Worm (Caenorhabditis elegans) whole organism, L2 larva: Measurements from ENCODE around the gene Y4C6A.3.
"Not testable (repeated sequence)": the region's sequence is repeated elsewhere in the genome, so short reads cannot be mapped to it uniquely, and the experiment has no call there.

Source experiments
- F13H6.1 ChIP-seq: sonication (generic microtip); optimal IDR thresholded peaks from 2 replicates; lab custom pipeline; 2016; ENCODE audit warnings: missing genetic modification characterization, missing compliant biosample characterization
- R02D3.7 ChIP-seq: fragments of 150-350 bp; optimal IDR thresholded peaks from 2 replicates; lab custom pipeline; 2014; ENCODE audit warnings: missing biosample characterization, missing genetic modification characterization
- Y55F3AM.14 ChIP-seq: fragments of 200-800 bp; sonication (Bioruptor generic); optimal IDR thresholded peaks from 2 replicates; lab custom pipeline; 2018; ENCODE audit warnings: mild to moderate bottlenecking, missing genetic modification characterization, missing compliant biosample characterization
- alr-1 ChIP-seq: fragments of 150-350 bp; optimal IDR thresholded peaks from 2 replicates; lab custom pipeline; 2014; ENCODE audit warnings: missing biosample characterization, missing genetic modification characterization
- ceh-16 ChIP-seq: fragments of 150-350 bp; optimal IDR thresholded peaks from 2 replicates; lab custom pipeline; 2014; ENCODE audit warnings: missing biosample characterization, missing genetic modification characterization
- ceh-82 ChIP-seq: fragments of 150-350 bp; optimal IDR thresholded peaks from 2 replicates; lab custom pipeline; 2014; ENCODE audit warnings: missing biosample characterization, missing genetic modification characterization
- dmd-4 ChIP-seq: sonication (generic microtip); optimal IDR thresholded peaks from 2 replicates; lab custom pipeline; 2017; ENCODE audit warnings: missing biosample characterization, missing genetic modification characterization
- egl-27 ChIP-seq: sonication (generic microtip); optimal IDR thresholded peaks from 3 replicates; lab custom pipeline; 2017; ENCODE audit warnings: missing biosample characterization, missing genetic modification reagents, missing genetic modification characterization
- elt-1 ChIP-seq: fragments of 150-350 bp; optimal IDR thresholded peaks from 2 replicates; lab custom pipeline; 2014; ENCODE audit warnings: missing biosample characterization, missing genetic modification characterization
- elt-3 ChIP-seq: sonication (generic microtip); optimal IDR thresholded peaks from 2 replicates; lab custom pipeline; 2017; ENCODE audit warnings: missing biosample characterization, missing genetic modification characterization
- lin-13 ChIP-seq: fragments of 150-350 bp; optimal IDR thresholded peaks from 2 replicates; lab custom pipeline; 2014; ENCODE audit warnings: missing biosample characterization, missing genetic modification reagents, missing genetic modification characterization
- lin-39 ChIP-seq: fragments of 150-350 bp; optimal IDR thresholded peaks from 2 replicates; lab custom pipeline; 2014; ENCODE audit warnings: missing biosample characterization, missing genetic modification reagents, missing genetic modification characterization
- lsy-2 ChIP-seq, 2 experiments: fragments of 150-350 bp in 1 of 2; sonication (generic microtip) in 1 of 2; optimal IDR thresholded peaks; 2 replicates each; lab custom pipeline; 2014 to 2017; ENCODE audit warnings: missing biosample characterization in 2 of 2, missing genetic modification characterization in 2 of 2
- mab-5 ChIP-seq: fragments of 150-350 bp; optimal IDR thresholded peaks from 2 replicates; lab custom pipeline; 2014; ENCODE audit warnings: missing biosample characterization, missing genetic modification characterization
- mbf-1 ChIP-seq: sonication (generic microtip); optimal IDR thresholded peaks from 2 replicates; lab custom pipeline; 2017; ENCODE audit warnings: missing biosample characterization, missing genetic modification characterization
- mdl-1 ChIP-seq, 2 experiments: fragments of 150-350 bp in 1 of 2; sonication (generic microtip) in 1 of 2; optimal IDR thresholded peaks; 2 replicates each; lab custom pipeline; 2017; ENCODE audit warnings: missing biosample characterization in 2 of 2, missing genetic modification characterization in 2 of 2
- nhr-10 ChIP-seq: sonication (generic microtip); optimal IDR thresholded peaks from 2 replicates; lab custom pipeline; 2017; ENCODE audit warnings: missing biosample characterization, missing genetic modification characterization
- nhr-12 ChIP-seq: fragments of 150-350 bp; optimal IDR thresholded peaks from 2 replicates; lab custom pipeline; 2014; ENCODE audit warnings: missing biosample characterization, missing genetic modification characterization
- nhr-129 ChIP-seq: fragments of 150-350 bp; optimal IDR thresholded peaks from 2 replicates; lab custom pipeline; 2014; ENCODE audit warnings: missing biosample characterization, missing genetic modification characterization
- nhr-21 ChIP-seq: fragments of 150-350 bp; optimal IDR thresholded peaks from 2 replicates; lab custom pipeline; 2014; ENCODE audit warnings: missing biosample characterization, missing genetic modification characterization
- nhr-23 ChIP-seq: fragments of 150-350 bp; optimal IDR thresholded peaks from 2 replicates; lab custom pipeline; 2014; ENCODE audit warnings: missing biosample characterization, missing genetic modification reagents, missing genetic modification characterization
- nhr-237 ChIP-seq: fragments of 150-350 bp; optimal IDR thresholded peaks from 2 replicates; lab custom pipeline; 2014; ENCODE audit warnings: missing biosample characterization, missing genetic modification characterization
- nhr-25 ChIP-seq: fragments of 150-350 bp; sonication (generic microtip); optimal IDR thresholded peaks from 3 replicates; lab custom pipeline; 2014; ENCODE audit warnings: missing biosample characterization, missing genetic modification characterization
- nhr-77 ChIP-seq: fragments of 150-350 bp; optimal IDR thresholded peaks from 2 replicates; lab custom pipeline; 2014; ENCODE audit warnings: missing biosample characterization, missing genetic modification characterization
- peb-1 ChIP-seq: fragments of 150-350 bp; optimal IDR thresholded peaks from 2 replicates; lab custom pipeline; 2014; ENCODE audit warnings: missing biosample characterization, missing genetic modification characterization
- skn-1 ChIP-seq: sonication (generic microtip); optimal IDR thresholded peaks from 2 replicates; lab custom pipeline; 2017; ENCODE audit warnings: missing biosample characterization, missing genetic modification characterization
- sma-3 ChIP-seq: sonication (generic microtip); optimal IDR thresholded peaks from 2 replicates; lab custom pipeline; 2016; ENCODE audit warnings: missing genetic modification reagents, missing genetic modification characterization, missing compliant biosample characterization
- snpc-4 ChIP-seq: fragments of 150-350 bp; optimal IDR thresholded peaks from 2 replicates; lab custom pipeline; 2014; ENCODE audit warnings: missing biosample characterization, missing genetic modification characterization
- unc-39 ChIP-seq: fragments of 150-350 bp; optimal IDR thresholded peaks from 2 replicates; lab custom pipeline; 2014; ENCODE audit warnings: missing biosample characterization, missing genetic modification characterization
- unc-55 ChIP-seq: fragments of 150-350 bp; sonication (generic microtip); optimal IDR thresholded peaks from 3 replicates; lab custom pipeline; 2014; ENCODE audit warnings: missing biosample characterization, missing genetic modification reagents, missing genetic modification characterization
- unc-62 ChIP-seq: fragments of 150-350 bp; optimal IDR thresholded peaks from 2 replicates; lab custom pipeline; 2014; ENCODE audit warnings: missing biosample characterization, missing genetic modification reagents, missing genetic modification characterization
- zag-1 ChIP-seq: fragments of 150-350 bp; optimal IDR thresholded peaks from 2 replicates; lab custom pipeline; 2014; ENCODE audit warnings: missing biosample characterization, missing genetic modification characterization
- ztf-1 ChIP-seq: fragments of 200-800 bp; sonication (Bioruptor generic); conservative IDR thresholded peaks from 2 replicates; pipeline ENCODE4 v1.3.6; 2022; ENCODE audit warnings: missing genetic modification characterization, missing compliant biosample characterization
- ztf-11 ChIP-seq: sonication (generic microtip); optimal IDR thresholded peaks from 2 replicates; lab custom pipeline; 2017; ENCODE audit warnings: missing biosample characterization, missing genetic modification characterization
- ztf-4 ChIP-seq: fragments of 150-350 bp; optimal IDR thresholded peaks from 2 replicates; lab custom pipeline; 2014; ENCODE audit warnings: missing biosample characterization, missing genetic modification characterization

Y4C6A.3 gene

ce11 chrIV:5493135-5493534, 37.2 kb upstream of the Y4C6A.3 start:
- TF ChIP-seq R02D3.7 (tag; lab: Kevin White, UChicago) (no peak), mab-5 (tag; lab: Kevin White, UChicago) (peak; percentile 64)

- no peak for TF ChIP-seq lin-39
- no peak for TF ChIP-seq ztf-4 (tag; lab: Kevin White, UChicago)
- TF ChIP-seq nhr-23 (tag; lab: Kevin White, UChicago), result no peak
- TF ChIP-seq mab-5 (tag; lab: Kevin White, UChicago), result peak; percentile 92
- TF ChIP-seq unc-55 (GFP tag; lab: Kevin White, UChicago), result peak; percentile 20
Measured at ce11 chrIV:5492196-5492595, 36.3 kb upstream of the Y4C6A.3 start.

- not testable (repeated sequence) for TF ChIP-seq mbf-1, ceh-82, unc-39 (tag; lab: Kevin White, UChicago)
Measured at ce11 chrIV:5491054-5491453, 35.2 kb upstream of the Y4C6A.3 start, which contains the start of gene B0273.115. Gene B0273.115, minus strand, starts transcription at chrIV:5491154.

ce11 chrIV:5486208-5486731, 30.4 kb upstream of the Y4C6A.3 start, which contains the start of the genes snpc-3.1 and puf-7:
Gene snpc-3.1, minus strand, starts transcription at chrIV:5486258.
Gene puf-7, plus strand, starts transcription at chrIV:5486713.
- not testable (repeated sequence) for TF ChIP-seq lin-13 (GFP tag; lab: Kevin White, UChicago); elt-1 (tag; lab: Kevin White, UChicago); unc-62 (GFP tag; lab: Kevin White, UChicago)

ce11 chrIV:5482723-5483122, 26.8 kb upstream of the Y4C6A.3 start, which contains the start of gene T11F8.5:
Gene T11F8.5, plus strand, starts transcription at chrIV:5483023.
- TF ChIP-seq nhr-129, result no peak

- TF ChIP-seq peb-1 (tag; lab: Kevin White, UChicago) (no peak), sma-3 (GFP tag; lab: Kevin White, UChicago) (no peak), dmd-4 (tag; lab: Kevin White, UChicago) (no peak), mbf-1 (tag; lab: Kevin White, UChicago) (no peak), F13H6.1 (no peak), nhr-237 (tag; lab: Kevin White, UChicago) (no peak), elt-1 (tag; lab: Kevin White, UChicago) (no peak), lin-13 (GFP tag; lab: Kevin White, UChicago) (no peak), lsy-2 (tag; optimal IDR thresholded peaks at IDR 0.05; lab: Kevin White, UChicago) (no peak), egl-27 (no peak), nhr-12 (tag; lab: Kevin White, UChicago) (no peak)
Measured at ce11 chrIV:5482231-5482630, 26.3 kb upstream of the Y4C6A.3 start, which contains the start of gene T11F8.12. Gene T11F8.12, minus strand, starts transcription at chrIV:5482331.

- no peak for TF ChIP-seq ztf-1
- no peak for TF ChIP-seq zag-1 (tag; lab: Kevin White, UChicago)
- TF ChIP-seq nhr-25 (tag; lab: Kevin White, UChicago), result no peak
- no peak for TF ChIP-seq Y55F3AM.14 (GFP tag; lab: Kevin White, UChicago)
- no peak for TF ChIP-seq sma-3 (GFP tag; lab: Kevin White, UChicago)
- no peak for TF ChIP-seq unc-39 (tag; lab: Kevin White, UChicago)
- TF ChIP-seq ceh-16 (tag; lab: Kevin White, UChicago), result no peak
- TF ChIP-seq nhr-21, result no peak
- no peak for TF ChIP-seq skn-1
Measured at ce11 chrIV:5479289-5479688, 23.4 kb upstream of the Y4C6A.3 start, which contains the start of gene T11F8.1. Gene T11F8.1, plus strand, starts transcription at chrIV:5479589.

ce11 chrIV:5476468-5476867, 20.6 kb upstream of the Y4C6A.3 start, which contains the start of gene T11F8.4:
Gene T11F8.4, minus strand, starts transcription at chrIV:5476568.
- TF ChIP-seq elt-3 (no peak), nhr-10 (no peak), ztf-11 (no peak), peb-1 (tag; lab: Kevin White, UChicago) (no peak), snpc-4 (no peak), alr-1 (tag; lab: Kevin White, UChicago) (no peak), nhr-12 (tag; lab: Kevin White, UChicago) (no peak), mdl-1 (tag; optimal IDR thresholded peaks at IDR 0.05; lab: Kevin White, UChicago) (no peak), unc-62 (GFP tag; lab: Kevin White, UChicago) (no peak), nhr-77 (no peak)
